Fruit fly (Drosophila melanogaster) whole organism, embryonic: ENCODE data around the gene kri.

Source experiments
- Atf-2 ChIP-seq: fragments of 200-800 bp; sonication (Bioruptor generic); optimal IDR thresholded peaks from 2 replicates; lab custom pipeline; 2016; ENCODE audit warnings: missing biosample characterization, missing genetic modification characterization
- BtbVII ChIP-seq: fragments of 200-800 bp; sonication (Bioruptor generic); optimal IDR thresholded peaks from 3 replicates; lab custom pipeline; 2017; ENCODE audit warnings: missing biosample characterization, mild to moderate bottlenecking, missing genetic modification characterization
- CG10147 ChIP-seq: fragments of 200-800 bp; sonication (Bioruptor generic); optimal IDR thresholded peaks from 2 replicates; lab custom pipeline; 2019; ENCODE audit warnings: missing biosample characterization, mild to moderate bottlenecking, missing genetic modification characterization, moderate library complexity
- CG10209 ChIP-seq: fragments of 200-800 bp; sonication (Bioruptor generic); optimal IDR thresholded peaks from 3 replicates; lab custom pipeline; 2017; ENCODE audit warnings: missing biosample characterization, mild to moderate bottlenecking, missing genetic modification characterization, missing genetic modification reagents
- CG14050 ChIP-seq: fragments of 200-800 bp; sonication (Bioruptor generic); IDR thresholded peaks from 3 replicates; pipeline ENCODE4 v1.3.6; 2022; ENCODE audit warnings: missing biosample characterization, missing genetic modification characterization
- CG14710 ChIP-seq: fragments of 200-800 bp; sonication (Bioruptor generic); optimal IDR thresholded peaks from 3 replicates; lab custom pipeline; 2019; ENCODE audit warnings: missing biosample characterization, mild to moderate bottlenecking, missing genetic modification characterization, moderate library complexity
- CG15073 ChIP-seq: fragments of 200-800 bp; sonication (Bioruptor generic); optimal IDR thresholded peaks from 2 replicates; lab custom pipeline; 2016; ENCODE audit warnings: missing biosample characterization, missing genetic modification characterization
- CG1603 ChIP-seq: fragments of 200-800 bp; sonication (Bioruptor generic); optimal IDR thresholded peaks from 2 replicates; lab custom pipeline; 2019; ENCODE audit warnings: missing biosample characterization, mild to moderate bottlenecking, missing genetic modification characterization, moderate library complexity
- CG16863 ChIP-seq: fragments of 200-800 bp; sonication (Bioruptor generic); optimal IDR thresholded peaks from 3 replicates; lab custom pipeline; 2016; ENCODE audit warnings: missing biosample characterization, missing genetic modification characterization
- CG17361 ChIP-seq: fragments of 200-800 bp; sonication (Bioruptor generic); IDR thresholded peaks from 3 replicates; pipeline ENCODE4 v1.3.6; 2022; ENCODE audit warnings: missing biosample characterization, missing genetic modification characterization
- CG17802 ChIP-seq: fragments of 200-800 bp; sonication (Bioruptor generic); optimal IDR thresholded peaks from 2 replicates; lab custom pipeline; 2018; ENCODE audit warnings: missing biosample characterization, mild to moderate bottlenecking, missing genetic modification characterization, moderate library complexity
- CG30403 ChIP-seq: fragments of 200-800 bp; sonication (Bioruptor generic); optimal IDR thresholded peaks from 3 replicates; lab custom pipeline; 2016; ENCODE audit warnings: missing biosample characterization, missing genetic modification characterization
- CG34422 ChIP-seq: fragments of 200-800 bp; sonication (Bioruptor generic); IDR thresholded peaks from 3 replicates; pipeline ENCODE4 v1.3.6; 2022; ENCODE audit warnings: missing biosample characterization, missing genetic modification characterization
- CG4328 ChIP-seq: fragments of 200-800 bp; sonication (Bioruptor generic); optimal IDR thresholded peaks from 3 replicates; lab custom pipeline; 2017; ENCODE audit warnings: missing biosample characterization, missing genetic modification reagents, missing genetic modification characterization
- CG4820 ChIP-seq: fragments of 200-800 bp; sonication (Bioruptor generic); optimal IDR thresholded peaks from 3 replicates; lab custom pipeline; 2016; ENCODE audit warnings: missing biosample characterization, missing genetic modification characterization
- CG7987 ChIP-seq: fragments of 200-800 bp; sonication (Bioruptor generic); optimal IDR thresholded peaks from 2 replicates; lab custom pipeline; 2018; ENCODE audit warnings: missing biosample characterization, mild to moderate bottlenecking, missing genetic modification characterization, moderate library complexity
- CG8281 ChIP-seq: fragments of 200-800 bp; sonication (Bioruptor generic); optimal IDR thresholded peaks from 2 replicates; lab custom pipeline; 2018; ENCODE audit warnings: missing biosample characterization, mild to moderate bottlenecking, missing genetic modification characterization, moderate library complexity
- CG8388 ChIP-seq: fragments of 200-800 bp; sonication (Bioruptor generic); optimal IDR thresholded peaks from 2 replicates; lab custom pipeline; 2019; ENCODE audit warnings: missing biosample characterization, mild to moderate bottlenecking, missing genetic modification characterization, moderate library complexity
- CG9797 ChIP-seq: fragments of 200-800 bp; sonication (Bioruptor generic); optimal IDR thresholded peaks from 3 replicates; lab custom pipeline; 2018; ENCODE audit warnings: missing biosample characterization, mild to moderate bottlenecking, missing genetic modification characterization
- D ChIP-seq, 2 experiments: fragments of 200-800 bp in 1 of 2; fragments of >200 bp in 1 of 2; sonication (Bioruptor generic) in 1 of 2; optimal IDR thresholded peaks; 2 replicates in 1 of 2; 3 replicates in 1 of 2; lab custom pipeline; 2017; ENCODE audit warnings: mild to moderate bottlenecking in 1 of 2, missing biosample characterization in 1 of 2, missing genetic modification characterization in 1 of 2, missing genetic modification reagents in 1 of 2
- Doc2 ChIP-seq: fragments of 200-800 bp; sonication (Bioruptor generic); IDR thresholded peaks from 2 replicates; pipeline ENCODE4 v1.3.6; 2022; ENCODE audit warnings: missing biosample characterization, missing genetic modification characterization
- Dref ChIP-seq: fragments of 200-800 bp; sonication (Bioruptor generic); IDR thresholded peaks from 2 replicates; pipeline ENCODE4 v1.3.6; 2022; ENCODE audit warnings: missing biosample characterization, missing genetic modification characterization
- Ets97D ChIP-seq: fragments of 200-800 bp; sonication (Bioruptor generic); optimal IDR thresholded peaks from 3 replicates; lab custom pipeline; 2016; ENCODE audit warnings: missing biosample characterization, missing genetic modification characterization
- Mrtf ChIP-seq: fragments of 200-800 bp; sonication (Bioruptor generic); IDR thresholded peaks from 3 replicates; pipeline ENCODE4 v1.3.6; 2022; ENCODE audit warnings: missing biosample characterization, missing genetic modification characterization
- Sry-β ChIP-seq: fragments of 200-800 bp; sonication (Bioruptor generic); optimal IDR thresholded peaks from 2 replicates; lab custom pipeline; 2018; ENCODE audit warnings: missing biosample characterization, mild to moderate bottlenecking, missing genetic modification characterization, moderate library complexity
- ac ChIP-seq: fragments of 200-800 bp; sonication (Bioruptor generic); optimal IDR thresholded peaks from 3 replicates; lab custom pipeline; 2017; ENCODE audit warnings: missing biosample characterization, mild to moderate bottlenecking, missing genetic modification characterization
- bsh ChIP-seq, 2 experiments: fragments of 200-800 bp; sonication (Bioruptor generic); optimal IDR thresholded peaks; 2 replicates each; lab custom pipeline; 2017 to 2018; ENCODE audit warnings: mild to moderate bottlenecking in 2 of 2, missing biosample characterization in 2 of 2, missing genetic modification characterization in 2 of 2, moderate library complexity in 1 of 2
- cato ChIP-seq: fragments of 200-800 bp; sonication (Bioruptor generic); optimal IDR thresholded peaks from 2 replicates; lab custom pipeline; 2016; ENCODE audit warnings: missing biosample characterization, missing genetic modification characterization, borderline replicate concordance
- crol ChIP-seq: fragments of 200-800 bp; sonication (Bioruptor generic); IDR thresholded peaks from 2 replicates; pipeline ENCODE4 v1.3.6; 2022; ENCODE audit warnings: missing biosample characterization, missing genetic modification characterization
- crp ChIP-seq, 2 experiments: fragments of 200-800 bp; sonication (Bioruptor generic); optimal IDR thresholded peaks; 2 replicates in 1 of 2; 3 replicates in 1 of 2; lab custom pipeline; 2017; ENCODE audit warnings: missing biosample characterization in 2 of 2, missing genetic modification characterization in 2 of 2, mild to moderate bottlenecking in 1 of 2, moderate library complexity in 1 of 2
- emc ChIP-seq: fragments of 200-800 bp; sonication (Bioruptor generic); optimal IDR thresholded peaks from 2 replicates; lab custom pipeline; 2016; ENCODE audit warnings: missing biosample characterization, missing genetic modification characterization
- ftz-f1 ChIP-seq: fragments of 200-800 bp; sonication (Bioruptor generic); optimal IDR thresholded peaks from 2 replicates; lab custom pipeline; 2016; ENCODE audit warnings: missing biosample characterization, missing genetic modification characterization
- hbn ChIP-seq: fragments of 200-800 bp; sonication (Bioruptor generic); IDR thresholded peaks from 2 replicates; pipeline ENCODE4 v1.3.6; 2022; ENCODE audit warnings: missing biosample characterization, missing genetic modification characterization; ENCODE audit not compliant: partially characterized antibody
- kay ChIP-seq: fragments of 200-800 bp; sonication (Bioruptor generic); optimal IDR thresholded peaks from 2 replicates; lab custom pipeline; 2016; ENCODE audit warnings: missing biosample characterization, missing genetic modification characterization
- kni ChIP-seq: fragments of 200-800 bp; sonication (Bioruptor generic); optimal IDR thresholded peaks from 3 replicates; lab custom pipeline; 2017; ENCODE audit warnings: mild to moderate bottlenecking, missing biosample characterization, missing genetic modification reagents, missing genetic modification characterization
- lilli ChIP-seq: fragments of 200-800 bp; sonication (Bioruptor generic); optimal IDR thresholded peaks from 3 replicates; lab custom pipeline; 2016; ENCODE audit warnings: missing biosample characterization, missing genetic modification characterization
- luna ChIP-seq: fragments of 200-800 bp; sonication (Bioruptor generic); optimal IDR thresholded peaks from 2 replicates; lab custom pipeline; 2016; ENCODE audit warnings: missing biosample characterization, missing genetic modification characterization
- nau ChIP-seq: fragments of 200-800 bp; sonication (Bioruptor generic); optimal IDR thresholded peaks from 3 replicates; lab custom pipeline; 2017; ENCODE audit warnings: missing biosample characterization, mild to moderate bottlenecking, missing genetic modification characterization, missing genetic modification reagents
- otp ChIP-seq: fragments of 200-800 bp; sonication (Bioruptor generic); IDR thresholded peaks from 3 replicates; pipeline ENCODE4, ENCODE4 v1.3.6; 2022; ENCODE audit warnings: missing biosample characterization, missing genetic modification characterization
- ranshi ChIP-seq: fragments of 200-800 bp; sonication (Bioruptor generic); IDR thresholded peaks from 2 replicates; pipeline ENCODE4 v1.3.6; 2022; ENCODE audit warnings: missing biosample characterization, missing genetic modification characterization
- sens-2 ChIP-seq: fragments of 200-800 bp; sonication (Bioruptor generic); IDR thresholded peaks from 2 replicates; pipeline ENCODE4 v1.3.6; 2022; ENCODE audit warnings: missing biosample characterization, missing genetic modification characterization
- sisA ChIP-seq: fragments of 200-800 bp; sonication (Bioruptor generic); IDR thresholded peaks from 2 replicates; pipeline ENCODE4 v1.3.6; 2022; ENCODE audit warnings: missing biosample characterization, missing genetic modification characterization
- sqz ChIP-seq: fragments of 200-800 bp; sonication (Bioruptor generic); optimal IDR thresholded peaks from 3 replicates; lab custom pipeline; 2018; ENCODE audit warnings: missing biosample characterization, mild to moderate bottlenecking, missing genetic modification characterization
- stwl ChIP-seq: fragments of 200-800 bp; sonication (Bioruptor generic); optimal IDR thresholded peaks from 3 replicates; lab custom pipeline; 2018; ENCODE audit warnings: missing biosample characterization, mild to moderate bottlenecking, missing genetic modification characterization, moderate library complexity
- ttk ChIP-seq: fragments of 200-800 bp; sonication (Bioruptor generic); IDR thresholded peaks from 2 replicates; pipeline ENCODE4 v2.1.2; 2022; ENCODE audit warnings: missing biosample characterization, missing genetic modification characterization
- unpg ChIP-seq: fragments of 200-800 bp; sonication (Bioruptor generic); optimal IDR thresholded peaks from 3 replicates; lab custom pipeline; 2018; ENCODE audit warnings: missing biosample characterization, mild to moderate bottlenecking, missing genetic modification characterization, moderate library complexity
- z ChIP-seq: fragments of 200-800 bp; sonication (Bioruptor generic); IDR thresholded peaks from 3 replicates; pipeline ENCODE4 v1.3.6; 2022; ENCODE audit warnings: missing biosample characterization, missing genetic modification characterization
- zen2 ChIP-seq: fragments of 200-800 bp; sonication (Bioruptor generic); IDR thresholded peaks from 3 replicates; pipeline ENCODE4 v1.3.6; 2022; ENCODE audit warnings: missing biosample characterization, missing genetic modification characterization; ENCODE audit not compliant: partially characterized antibody

Gene kri

dm6 chr3L:5823763-5824445, 13.1 kb downstream of the kri start (continued):
- TF ChIP-seq bsh (GFP tag; optimal IDR thresholded peaks at IDR 0.05; lab: Kevin White, UChicago) (peak in 1 of 2 experiments; percentile 89), Doc2 (GFP tag; lab: Robert Waterston, UW) (no peak), sens-2 (GFP tag; lab: Robert Waterston, UW) (no peak), CG9797 (peak; percentile 48), CG14050 (GFP tag; lab: Robert Waterston, UW) (peak; percentile 58), Sry-β (GFP tag; lab: Kevin White, UChicago) (peak; percentile 72), CG34422 (GFP tag; lab: Robert Waterston, UW) (no peak), CG14710 (tag; lab: Kevin White, UChicago) (peak; percentile 89), CG10147 (GFP tag; lab: Kevin White, UChicago) (peak; percentile 73), CG1603 (peak; percentile 94), lilli (peak; percentile 44), kni (GFP tag; lab: Kevin White, UChicago) (peak; percentile 89), hbn (GFP tag; lab: Robert Waterston, UW) (no peak), CG30403 (GFP tag; lab: Kevin White, UChicago) (peak; percentile 43), CG10209 (GFP tag; lab: Kevin White, UChicago) (peak; percentile 91), z (GFP tag; lab: Robert Waterston, UW) (0 out of 3 replicates have a peak, but pooled peaks have one; percentile 51), crp (GFP tag; optimal IDR thresholded peaks at IDR 0.05; lab: Kevin White, UChicago) (peak in 1 of 2 experiments; percentile 47), unpg (GFP tag; lab: Kevin White, UChicago) (peak; percentile 81), Mrtf (GFP tag; lab: Robert Waterston, UW) (no peak), luna (GFP tag; lab: Kevin White, UChicago) (no peak), crol (GFP tag; lab: Robert Waterston, UW) (no peak), ftz-f1 (GFP tag; lab: Kevin White, UChicago) (no peak), CG16863 (GFP tag; lab: Kevin White, UChicago) (peak; percentile 90), Atf-2 (peak; percentile 80), otp (peak; percentile 66; the same call in 1 of the 3 replicates), CG15073 (GFP tag; lab: Kevin White, UChicago) (no peak), sisA (peak; percentile 26; the same call in 1 of the 2 replicates), CG17361 (peak; percentile 79), Dref (GFP tag; lab: Robert Waterston, UW) (no peak), CG8281 (tag; lab: Kevin White, UChicago) (peak; percentile 68), CG7987 (GFP tag; lab: Kevin White, UChicago) (peak; percentile 94), CG4328 (GFP tag; lab: Kevin White, UChicago) (peak; percentile 71), CG8388 (GFP tag; lab: Kevin White, UChicago) (peak; percentile 56), ac (GFP tag; lab: Kevin White, UChicago) (peak; percentile 81), Ets97D (peak; percentile 15), sqz (GFP tag; lab: Kevin White, UChicago) (peak; percentile 79), emc (peak; percentile 19), D (optimal IDR thresholded peaks at IDR 0.05; lab: Kevin White, UChicago) (no peak), D (GFP tag; optimal IDR thresholded peaks at IDR 0.05; lab: Kevin White, UChicago) (peak; percentile 92), ttk (GFP tag; lab: Robert Waterston, UW) (0 out of 2 replicates have a peak, but pooled peaks have one; percentile 31), CG17802 (peak; percentile 81), zen2 (GFP tag; lab: Robert Waterston, UW) (no peak), cato (GFP tag; lab: Kevin White, UChicago) (peak; percentile 69), BtbVII (GFP tag; lab: Kevin White, UChicago) (peak; percentile 84), ranshi (GFP tag; lab: Robert Waterston, UW) (peak; percentile 73), kay (GFP tag; lab: Kevin White, UChicago) (peak; percentile 53), CG4820 (GFP tag; lab: Kevin White, UChicago) (peak; percentile 57), nau (peak; percentile 92), stwl (tag; lab: Kevin White, UChicago) (peak; percentile 33)
